Fruit fly (Drosophila melanogaster): ENCODE results near the gene abd-A.

dm6 chr3R:16797805-16798204 is 32.0 kb downstream of the abd-A start:
- no peak for TF ChIP-seq sv (GFP tag; optimal IDR thresholded peaks at IDR 0.05)
- no peak for TF ChIP-seq ey (GFP tag; optimal IDR thresholded peaks at IDR 0.05)
- TF ChIP-seq CG9705 (GFP tag; optimal IDR thresholded peaks at IDR 0.05): no peak
- TF ChIP-seq foxo (GFP tag; optimal IDR thresholded peaks at IDR 0.05): no peak
- TF ChIP-seq Myc (optimal IDR thresholded peaks at IDR 0.05): no peak
- no peak for TF ChIP-seq Vsx2 (GFP tag; optimal IDR thresholded peaks at IDR 0.05; ENCODE audit: partially characterized antibody)
- no peak for TF ChIP-seq fru (GFP tag; optimal IDR thresholded peaks at IDR 0.05)
- TF ChIP-seq pan (optimal IDR thresholded peaks at IDR 0.05): no peak
- TF ChIP-seq Abd-B (GFP tag; optimal IDR thresholded peaks at IDR 0.05): no peak
- no peak for TF ChIP-seq Hr78 (GFP tag; optimal IDR thresholded peaks at IDR 0.05)
- TF ChIP-seq OdsH (GFP tag; optimal IDR thresholded peaks at IDR 0.05): no peak
- TF ChIP-seq lola (GFP tag; optimal IDR thresholded peaks at IDR 0.05): no peak
